Worm (Caenorhabditis elegans) whole organism, young adult: Measurements from ENCODE around the gene fbxa-74.

Source experiments
- B0336.3 ChIP-seq: fragments of 200-800 bp; sonication (Bioruptor generic); IDR thresholded peaks from 2 replicates; pipeline ENCODE4 v1.3.6; 2022; ENCODE audit warnings: missing genetic modification characterization, missing compliant biosample characterization
- ceh-27 ChIP-seq: fragments of 200-800 bp; sonication (Bioruptor generic); optimal IDR thresholded peaks from 2 replicates; lab custom pipeline; 2018; ENCODE audit warnings: mild to moderate bottlenecking, missing genetic modification characterization, moderate library complexity, missing compliant biosample characterization
- mes-4 ChIP-seq: sonication (generic microtip); optimal IDR thresholded peaks from 2 replicates; lab custom pipeline; 2016; ENCODE audit warnings: missing genotype, missing genetic modification characterization, missing compliant biosample characterization
- nhr-27 ChIP-seq: fragments of 200-800 bp; sonication (Bioruptor generic); optimal IDR thresholded peaks from 2 replicates; lab custom pipeline; 2018; ENCODE audit warnings: mild to moderate bottlenecking, missing genetic modification characterization, moderate library complexity, missing compliant biosample characterization
- ztf-22 ChIP-seq: fragments of 200-800 bp; sonication (Bioruptor generic); optimal IDR thresholded peaks from 2 replicates; lab custom pipeline; 2018; ENCODE audit warnings: mild to moderate bottlenecking, missing genetic modification characterization, moderate library complexity, missing compliant biosample characterization

- TF ChIP-seq mes-4 = no peak
- TF ChIP-seq nhr-27 = no peak
- TF ChIP-seq ztf-22 (GFP tag; lab: Kevin White, UChicago) = no peak
- no peak for TF ChIP-seq B0336.3 (GFP tag; lab: Robert Waterston, UW)
- no peak for TF ChIP-seq ceh-27 (GFP tag; lab: Kevin White, UChicago)
Measured at ce11 chrIII:1652925-1653324, 45.9 kb downstream of the fbxa-74 start.
